Fruit fly (Drosophila melanogaster): ENCODE measurements around the gene CG42831.

DNA sequence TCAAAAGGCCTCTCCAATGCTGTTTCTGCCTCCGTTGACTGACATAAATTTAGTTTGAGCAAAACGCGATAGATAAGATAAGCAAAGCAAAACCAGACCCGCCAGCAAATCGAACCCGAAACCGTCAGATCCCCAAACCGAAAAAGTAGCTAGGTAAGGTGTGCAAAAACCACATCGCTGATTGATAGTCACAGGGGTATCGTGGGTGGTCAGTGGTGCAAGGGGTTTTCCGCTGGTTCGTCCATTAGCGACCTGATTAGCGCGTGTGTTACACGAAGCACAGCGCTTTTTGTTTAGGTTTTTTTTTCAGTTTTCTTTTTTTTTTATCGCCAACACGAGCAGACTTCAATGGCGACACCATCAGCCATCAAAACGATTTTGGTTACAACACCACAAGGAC, 49.3 kb downstream of the CG42831 start:
- TF ChIP-seq Sox102F (GFP tag; optimal IDR thresholded peaks at IDR 0.05) (no peak), Ets96B (tag; optimal IDR thresholded peaks at IDR 0.05) (no peak), Hr38 (GFP tag; optimal IDR thresholded peaks at IDR 0.05) (no peak), Hr39 (GFP tag; optimal IDR thresholded peaks at IDR 0.05) (no peak)

Measured in whole organism, prepupa.